Worm (Caenorhabditis elegans) whole organism, midembryonic: ENCODE data around the gene C27A7.6.

Experiments used
- T22C8.4 ChIP-seq: fragments of 200-800 bp; sonication (Bioruptor generic); IDR thresholded peaks from 2 replicates; pipeline ENCODE4 v1.3.6; 2022; ENCODE audit warnings: missing genetic modification characterization, missing compliant biosample characterization
- cog-1 ChIP-seq: sonication (generic microtip); optimal IDR thresholded peaks from 2 replicates; lab custom pipeline; 2016; ENCODE audit warnings: missing genetic modification characterization, missing compliant biosample characterization
- flt-1 ChIP-seq: fragments of 200-800 bp; sonication (Bioruptor generic); IDR thresholded peaks from 2 replicates; pipeline ENCODE4 v1.3.6; 2022; ENCODE audit warnings: missing genetic modification characterization, missing compliant biosample characterization
- klf-2 ChIP-seq: fragments of 200-800 bp; sonication (Bioruptor generic); conservative IDR thresholded peaks from 2 replicates; pipeline ENCODE4 v1.3.6; 2022; ENCODE audit warnings: missing genetic modification reagents, missing genetic modification characterization, missing compliant biosample characterization
- med-1 ChIP-seq: sonication (generic microtip); optimal IDR thresholded peaks from 2 replicates; lab custom pipeline; 2017; ENCODE audit warnings: missing genetic modification characterization, mild to moderate bottlenecking, missing compliant biosample characterization, antibody characterized with exemption, missing genetic modification reagents; ENCODE audit not compliant: insufficient read depth
- ref-1 ChIP-seq: fragments of 200-800 bp; sonication (Bioruptor generic); conservative IDR thresholded peaks from 2 replicates; pipeline ENCODE4 v1.3.6; 2022; ENCODE audit warnings: missing genetic modification reagents, missing genetic modification characterization, missing compliant biosample characterization
- tab-1 ChIP-seq: fragments of 200-800 bp; sonication (Bioruptor generic); IDR thresholded peaks from 2 replicates; pipeline ENCODE4 v1.3.6; 2022; ENCODE audit warnings: missing genetic modification characterization, missing compliant biosample characterization
- ztf-23 ChIP-seq: fragments of 200-800 bp; sonication (Bioruptor generic); IDR thresholded peaks from 2 replicates; pipeline ENCODE4 v1.3.6; 2022; ENCODE audit warnings: missing genetic modification reagents, missing genetic modification characterization, missing compliant biosample characterization
- ztf-29 ChIP-seq: fragments of 200-800 bp; sonication (Bioruptor generic); IDR thresholded peaks from 2 replicates; pipeline ENCODE4 v1.3.6; 2022; ENCODE audit warnings: missing genetic modification reagents, missing genetic modification characterization, missing compliant biosample characterization

ce11 chrV:12167653-12168052, 37.1 kb upstream of the C27A7.6 start, which contains the start of gene col-37:
- TF ChIP-seq tab-1 (GFP tag; lab: Robert Waterston, UW) (no peak), cog-1 (tag; lab: Kevin White, UChicago) (no peak), T22C8.4 (GFP tag; lab: Robert Waterston, UW) (no peak), ref-1 (GFP tag; lab: Robert Waterston, UW) (no peak), flt-1 (GFP tag; lab: Robert Waterston, UW) (no peak), med-1 (GFP tag; lab: Kevin White, UChicago) (no peak), ztf-23 (GFP tag; lab: Robert Waterston, UW) (no peak), klf-2 (GFP tag; lab: Robert Waterston, UW) (no peak), ztf-29 (GFP tag; lab: Robert Waterston, UW) (no peak)
